Worm (Caenorhabditis elegans): ENCODE results near the gene rgs-6.

The rgs-6 gene

ce11 chrX:5728956-5729467 is 4.6 kb downstream of the rgs-6 start (continued):
- TF ChIP-seq lsy-12 (tag; optimal IDR thresholded peaks at IDR 0.05) (no peak), egl-27 (tag; optimal IDR thresholded peaks at IDR 0.05) (no peak), mml-1 (tag; optimal IDR thresholded peaks at IDR 0.05) (no peak), zag-1 (tag; optimal IDR thresholded peaks at IDR 0.05) (peak; percentile 63), unc-39 (tag; optimal IDR thresholded peaks at IDR 0.05) (no peak), ama-1 (optimal IDR thresholded peaks at IDR 0.05) (no peak), sea-2 (GFP tag; optimal IDR thresholded peaks at IDR 0.05) (no peak), nfya-1 (tag; optimal IDR thresholded peaks at IDR 0.05; ENCODE audit: insufficient read depth) (peak; percentile 84)

ce11 chrX:5726160-5726559 is 7.4 kb downstream of the rgs-6 start:
- TF ChIP-seq mml-1 (tag; optimal IDR thresholded peaks at IDR 0.05), result no peak
- TF ChIP-seq mdl-1 (tag; optimal IDR thresholded peaks at IDR 0.05), result no peak
- TF ChIP-seq hmg-11 (tag; optimal IDR thresholded peaks at IDR 0.05), result no peak
- TF ChIP-seq pqm-1 (tag; optimal IDR thresholded peaks at IDR 0.05), result no peak
- no peak for TF ChIP-seq nfya-1 (tag; optimal IDR thresholded peaks at IDR 0.05; ENCODE audit: insufficient read depth)
- no peak for TF ChIP-seq nhr-43 (tag; optimal IDR thresholded peaks at IDR 0.05; ENCODE audit: poor library complexity, severe bottlenecking)
- TF ChIP-seq elt-2 (tag; optimal IDR thresholded peaks at IDR 0.05), result no peak
- no peak for TF ChIP-seq sea-2 (GFP tag; optimal IDR thresholded peaks at IDR 0.05)
- no peak for TF ChIP-seq ceh-82 (tag; optimal IDR thresholded peaks at IDR 0.05)
- no peak for TF ChIP-seq nhr-237 (tag; optimal IDR thresholded peaks at IDR 0.05)
- no peak for TF ChIP-seq nhr-28 (tag; optimal IDR thresholded peaks at IDR 0.05)
- TF ChIP-seq daf-12 (tag; optimal IDR thresholded peaks at IDR 0.05), result no peak
- no peak for TF ChIP-seq nhr-76 (tag; optimal IDR thresholded peaks at IDR 0.05)
- TF ChIP-seq lsy-12 (tag; optimal IDR thresholded peaks at IDR 0.05), result no peak
- no peak for TF ChIP-seq egl-27 (tag; optimal IDR thresholded peaks at IDR 0.05)
- TF ChIP-seq zag-1 (tag; optimal IDR thresholded peaks at IDR 0.05), result no peak
- TF ChIP-seq R02D3.7 (tag; optimal IDR thresholded peaks at IDR 0.05), result no peak
- TF ChIP-seq lin-15B (tag; optimal IDR thresholded peaks at IDR 0.05), result no peak
- TF ChIP-seq jun-1 (tag; optimal IDR thresholded peaks at IDR 0.05), result no peak

ce11 chrX:5724544-5724943 is 9.0 kb downstream of the rgs-6 start:
- TF ChIP-seq eor-1 (tag; optimal IDR thresholded peaks at IDR 0.05), result no peak
- no peak for TF ChIP-seq nhr-67 (tag; optimal IDR thresholded peaks at IDR 0.05)
- no peak for TF ChIP-seq tbx-2 (tag; optimal IDR thresholded peaks at IDR 0.05)
- no peak for TF ChIP-seq ztf-4 (tag; optimal IDR thresholded peaks at IDR 0.05)
- TF ChIP-seq fkh-2 (tag; optimal IDR thresholded peaks at IDR 0.05), result no peak
- TF ChIP-seq mdl-1 (tag; optimal IDR thresholded peaks at IDR 0.05), result no peak
- TF ChIP-seq nfya-1 (tag; optimal IDR thresholded peaks at IDR 0.05; ENCODE audit: insufficient read depth), result no peak
- no peak for TF ChIP-seq mml-1 (tag; optimal IDR thresholded peaks at IDR 0.05)
- TF ChIP-seq sea-2 (GFP tag; optimal IDR thresholded peaks at IDR 0.05), result no peak
- no peak for TF ChIP-seq daf-12 (tag; optimal IDR thresholded peaks at IDR 0.05)
- TF ChIP-seq skn-1 (tag; optimal IDR thresholded peaks at IDR 0.05), result no peak
- TF ChIP-seq nhr-12 (tag; optimal IDR thresholded peaks at IDR 0.05), result no peak
- TF ChIP-seq nhr-25 (tag; optimal IDR thresholded peaks at IDR 0.05), result no peak
- TF ChIP-seq hmg-11 (tag; optimal IDR thresholded peaks at IDR 0.05), result no peak
- TF ChIP-seq snpc-4 (tag; optimal IDR thresholded peaks at IDR 0.05), result no peak
- TF ChIP-seq elt-2 (tag; optimal IDR thresholded peaks at IDR 0.05), result no peak
- no peak for TF ChIP-seq pqm-1 (tag; optimal IDR thresholded peaks at IDR 0.05)
- TF ChIP-seq ceh-9 (tag; optimal IDR thresholded peaks at IDR 0.05), result no peak
- TF ChIP-seq nhr-77 (tag; optimal IDR thresholded peaks at IDR 0.05), result no peak

- TF ChIP-seq nfya-1 (tag; optimal IDR thresholded peaks at IDR 0.05; ENCODE audit: insufficient read depth) (no peak), ama-1 (optimal IDR thresholded peaks at IDR 0.05) (no peak), ZK546.5 (tag; optimal IDR thresholded peaks at IDR 0.05) (no peak), hmg-11 (tag; optimal IDR thresholded peaks at IDR 0.05) (no peak), snpc-4 (tag; optimal IDR thresholded peaks at IDR 0.05) (no peak), nhr-77 (tag; optimal IDR thresholded peaks at IDR 0.05) (no peak), fkh-2 (tag; optimal IDR thresholded peaks at IDR 0.05) (no peak), sea-2 (GFP tag; optimal IDR thresholded peaks at IDR 0.05) (no peak), egl-5 (tag; optimal IDR thresholded peaks at IDR 0.05) (no peak), nhr-11 (tag; optimal IDR thresholded peaks at IDR 0.05) (no peak), fos-1 (tag; optimal IDR thresholded peaks at IDR 0.05) (no peak), lin-15B (tag; optimal IDR thresholded peaks at IDR 0.05) (no peak), ceh-9 (tag; optimal IDR thresholded peaks at IDR 0.05) (no peak)
Observed at ce11 chrX:5723758-5724157, 9.8 kb downstream of the rgs-6 start.
